Worm (Caenorhabditis elegans): ENCODE results near the gene Y55F3AM.9.

- TF ChIP-seq ztf-29 (GFP tag; IDR thresholded peaks at IDR 0.05) (no peak), med-1 (GFP tag; optimal IDR thresholded peaks at IDR 0.05; ENCODE audit: insufficient read depth) (no peak), tab-1 (GFP tag; IDR thresholded peaks at IDR 0.05) (no peak), flt-1 (GFP tag; IDR thresholded peaks at IDR 0.05) (no peak), cog-1 (tag; optimal IDR thresholded peaks at IDR 0.05) (no peak)
Measured at ce11 chrIV:990352-990751, 19.2 kb downstream of the Y55F3AM.9 start, which contains the start of gene egrh-2.
